Worm (Caenorhabditis elegans) whole organism, L4 larva: ENCODE measurements around the gene pals-18.
A peak's percentile ranks its signal among the peaks of the same experiment; 100 is the strongest.

Experiments
- F26F4.8 ChIP-seq: fragments of 200-800 bp; sonication (Bioruptor generic); conservative IDR thresholded peaks from 2 replicates; pipeline ENCODE4 v1.3.6; 2022; ENCODE audit warnings: missing genetic modification characterization, missing compliant biosample characterization
- F37D6.2 ChIP-seq: sonication (generic microtip); optimal IDR thresholded peaks from 2 replicates; lab custom pipeline; 2016; ENCODE audit warnings: mild to moderate bottlenecking, missing genetic modification characterization, missing compliant biosample characterization
- F44E2.7 ChIP-seq: fragments of 200-800 bp; sonication (Bioruptor generic); IDR thresholded peaks from 2 replicates; pipeline ENCODE4 v2.1.2; 2022; ENCODE audit warnings: missing genetic modification characterization, missing compliant biosample characterization
- Y5F2A.4 ChIP-seq: fragments of 200-800 bp; sonication (Bioruptor generic); optimal IDR thresholded peaks from 2 replicates; lab custom pipeline; 2018; ENCODE audit warnings: mild to moderate bottlenecking, missing genetic modification characterization, missing compliant biosample characterization
- aha-1 ChIP-seq: fragments of 150-350 bp; peaks from one replicate; lab custom pipeline; 2014; ENCODE audit warnings: missing biosample characterization, missing genetic modification characterization
- ama-1 ChIP-seq: fragments of 150-350 bp; optimal IDR thresholded peaks from 2 replicates; lab custom pipeline; 2014; ENCODE audit warnings: inconsistent platforms, mixed read lengths
- arid-1 ChIP-seq: fragments of 200-800 bp; sonication (Bioruptor generic); conservative IDR thresholded peaks from 2 replicates; pipeline ENCODE4 v1.3.6; 2022; ENCODE audit warnings: missing genetic modification reagents, missing genetic modification characterization, missing compliant biosample characterization
- ces-1 ChIP-seq: fragments of 150-350 bp; sonication (generic microtip); optimal IDR thresholded peaks from 4 replicates; lab custom pipeline; 2014; ENCODE audit warnings: missing biosample characterization, missing genetic modification reagents, missing genetic modification characterization
- ctbp-1 ChIP-seq: fragments of 200-800 bp; sonication (Bioruptor generic); IDR thresholded peaks from 2 replicates; pipeline ENCODE4 v1.3.6; 2022; ENCODE audit warnings: missing genetic modification reagents, missing genetic modification characterization, missing compliant biosample characterization
- daf-16 ChIP-seq, 3 experiments: sonication (generic microtip); optimal IDR thresholded peaks; 2 replicates each; lab custom pipeline; 2016 to 2017; ENCODE audit warnings: missing genetic modification characterization in 3 of 3, missing genetic modification reagents in 3 of 3, mild to moderate bottlenecking in 2 of 3, missing compliant biosample characterization in 2 of 3, missing biosample characterization in 1 of 3, moderate library complexity in 1 of 3
- dmd-6 ChIP-seq: fragments of 200-800 bp; sonication (Bioruptor generic); IDR thresholded peaks from 2 replicates; pipeline ENCODE4 v1.3.6; 2022; ENCODE audit warnings: missing genetic modification reagents, missing genetic modification characterization, missing compliant biosample characterization
- duxl-1 ChIP-seq: sonication (generic microtip); optimal IDR thresholded peaks from 2 replicates; lab custom pipeline; 2016; ENCODE audit warnings: mild to moderate bottlenecking, missing genetic modification characterization, moderate library complexity, missing compliant biosample characterization; ENCODE audit not compliant: poor library complexity
- dve-1 ChIP-seq: sonication (generic microtip); optimal IDR thresholded peaks from 2 replicates; lab custom pipeline; 2017; ENCODE audit warnings: antibody characterized with exemption, mild to moderate bottlenecking, missing genetic modification characterization, missing compliant biosample characterization; ENCODE audit not compliant: insufficient read depth
- egl-27 ChIP-seq: sonication (generic microtip); optimal IDR thresholded peaks from 3 replicates; lab custom pipeline; 2017; ENCODE audit warnings: missing biosample characterization, missing genetic modification reagents, missing genetic modification characterization
- fkh-10 ChIP-seq: fragments of 150-350 bp; optimal IDR thresholded peaks from 2 replicates; lab custom pipeline; 2014; ENCODE audit warnings: missing biosample characterization, missing genetic modification reagents, missing genetic modification characterization
- hlh-30 ChIP-seq: sonication (generic microtip); optimal IDR thresholded peaks from 2 replicates; lab custom pipeline; 2017; ENCODE audit warnings: antibody characterized with exemption, mild to moderate bottlenecking, missing genetic modification characterization, missing compliant biosample characterization; ENCODE audit not compliant: insufficient read depth
- lim-7 ChIP-seq: fragments of 200-800 bp; sonication (Bioruptor generic); IDR thresholded peaks from 2 replicates; pipeline ENCODE4 v1.3.6; 2022; ENCODE audit warnings: missing genetic modification characterization, missing compliant biosample characterization
- lin-1 ChIP-seq: fragments of 200-800 bp; sonication (Bioruptor generic); IDR thresholded peaks from 2 replicates; pipeline ENCODE4 v1.3.6; 2022; ENCODE audit warnings: missing genetic modification reagents, missing genetic modification characterization, missing compliant biosample characterization
- lin-13 ChIP-seq: fragments of 150-350 bp; optimal IDR thresholded peaks from 2 replicates; lab custom pipeline; 2014; ENCODE audit warnings: missing biosample characterization, missing genetic modification reagents, missing genetic modification characterization
- lin-29 ChIP-seq: fragments of 200-800 bp; sonication (Bioruptor generic); IDR thresholded peaks from 2 replicates; pipeline ENCODE4 v1.3.6; 2022; ENCODE audit warnings: missing genetic modification reagents, missing genetic modification characterization, missing compliant biosample characterization
- lir-3 ChIP-seq: sonication (generic microtip); optimal IDR thresholded peaks from 2 replicates; lab custom pipeline; 2016; ENCODE audit warnings: mild to moderate bottlenecking, missing genetic modification characterization, missing compliant biosample characterization
- lsy-2 ChIP-seq, 2 experiments: fragments of 150-350 bp in 1 of 2; sonication (generic microtip) in 1 of 2; optimal IDR thresholded peaks; 2 replicates each; lab custom pipeline; 2014 to 2017; ENCODE audit warnings: missing biosample characterization in 2 of 2, missing genetic modification characterization in 2 of 2
- madf-5 ChIP-seq, 2 experiments: fragments of 200-800 bp; sonication (Bioruptor generic); IDR thresholded peaks; 2 replicates each; pipeline ENCODE4 v1.3.6; 2022; ENCODE audit warnings: missing compliant biosample characterization in 2 of 2, missing genetic modification characterization in 2 of 2
- madf-9 ChIP-seq: fragments of 200-800 bp; sonication (Bioruptor generic); conservative IDR thresholded peaks from 2 replicates; pipeline ENCODE4 v1.3.6; 2022; ENCODE audit warnings: missing genetic modification reagents, missing genetic modification characterization, missing compliant biosample characterization
- mdl-1 ChIP-seq, 2 experiments: fragments of 150-350 bp in 1 of 2; sonication (generic microtip) in 1 of 2; optimal IDR thresholded peaks; 2 replicates each; lab custom pipeline; 2014 to 2017; ENCODE audit warnings: missing biosample characterization in 2 of 2, missing genetic modification characterization in 2 of 2
- mdt-29 ChIP-seq: fragments of 200-800 bp; sonication (Bioruptor generic); IDR thresholded peaks from 2 replicates; pipeline ENCODE4 v1.3.6; 2022; ENCODE audit warnings: missing genetic modification reagents, missing genetic modification characterization, missing compliant biosample characterization
- mxl-2 ChIP-seq: fragments of 200-800 bp; sonication (Bioruptor generic); conservative IDR thresholded peaks from 2 replicates; pipeline ENCODE4 v1.3.6; 2022; ENCODE audit warnings: missing genetic modification reagents, missing genetic modification characterization, missing compliant biosample characterization
- nhr-102 ChIP-seq: sonication (generic microtip); optimal IDR thresholded peaks from 2 replicates; lab custom pipeline; 2016; ENCODE audit warnings: mild to moderate bottlenecking, missing genetic modification characterization, moderate library complexity, missing compliant biosample characterization
- nhr-111 ChIP-seq: fragments of 200-800 bp; sonication (Bioruptor generic); optimal IDR thresholded peaks from 2 replicates; lab custom pipeline; 2018; ENCODE audit warnings: mild to moderate bottlenecking, missing genetic modification characterization, missing compliant biosample characterization
- nhr-42 ChIP-seq: fragments of 200-800 bp; sonication (Bioruptor generic); IDR thresholded peaks from 2 replicates; pipeline ENCODE4 v1.3.6; 2022; ENCODE audit warnings: missing genetic modification characterization, missing compliant biosample characterization
- nhr-48 ChIP-seq: sonication (generic microtip); optimal IDR thresholded peaks from 2 replicates; lab custom pipeline; 2016; ENCODE audit warnings: mild to moderate bottlenecking, missing genetic modification characterization, missing compliant biosample characterization
- nhr-6 ChIP-seq: fragments of 150-350 bp; optimal IDR thresholded peaks from 2 replicates; lab custom pipeline; 2014; ENCODE audit warnings: missing biosample characterization, missing genetic modification characterization
- pha-4 ChIP-seq, 2 experiments: fragments of 150-350 bp in 1 of 2; fragments of 200-800 bp in 1 of 2; sonication (Bioruptor generic) in 1 of 2; IDR thresholded peaks in 1 of 2; optimal IDR thresholded peaks in 1 of 2; 2 replicates each; pipeline versions ENCODE4 v1.3.6 to Lab custom; 2014 to 2022; ENCODE audit warnings: missing genetic modification characterization in 2 of 2, missing genetic modification reagents in 2 of 2, missing biosample characterization in 1 of 2, missing compliant biosample characterization in 1 of 2
- rbr-2 ChIP-seq: sonication (generic microtip); optimal IDR thresholded peaks from 2 replicates; lab custom pipeline; 2016; ENCODE audit warnings: missing genotype, missing genetic modification characterization, missing compliant biosample characterization
- saeg-2 ChIP-seq: fragments of 200-800 bp; sonication (Bioruptor generic); IDR thresholded peaks from 2 replicates; pipeline ENCODE4 v1.3.6; 2022; ENCODE audit warnings: missing genetic modification reagents, missing genetic modification characterization, missing compliant biosample characterization
- sdz-12 ChIP-seq: fragments of 200-800 bp; sonication (Bioruptor generic); optimal IDR thresholded peaks from 2 replicates; lab custom pipeline; 2018; ENCODE audit warnings: mild to moderate bottlenecking, missing genetic modification characterization, missing compliant biosample characterization
- spr-1 ChIP-seq: sonication (generic microtip); optimal IDR thresholded peaks from 2 replicates; lab custom pipeline; 2016; ENCODE audit warnings: mild to moderate bottlenecking, missing genetic modification characterization, missing compliant biosample characterization
- spr-3 ChIP-seq: fragments of 200-800 bp; sonication (Bioruptor generic); optimal IDR thresholded peaks from 2 replicates; lab custom pipeline; 2018; ENCODE audit warnings: mild to moderate bottlenecking, missing genetic modification characterization, missing compliant biosample characterization
- tag-97 ChIP-seq: fragments of 200-800 bp; sonication (Bioruptor generic); IDR thresholded peaks from 2 replicates; pipeline ENCODE4 v1.3.6; 2022; ENCODE audit warnings: missing genetic modification characterization, missing compliant biosample characterization
- unc-39 ChIP-seq: sonication (generic microtip); optimal IDR thresholded peaks from 2 replicates; lab custom pipeline; 2017; ENCODE audit warnings: missing biosample characterization, missing genetic modification characterization
- unc-62 ChIP-seq, 3 experiments: fragments of 150-350 bp in 1 of 3; sonication (generic microtip); optimal IDR thresholded peaks in 2 of 3; peaks in 1 of 3; 1 replicate in 1 of 3; 2 replicates in 2 of 3; lab custom pipeline; 2014 to 2017; ENCODE audit warnings: missing biosample characterization in 3 of 3, missing genetic modification characterization in 3 of 3, missing genetic modification reagents in 3 of 3, missing genotype in 1 of 3
- vab-7 ChIP-seq: fragments of 200-800 bp; sonication (Bioruptor generic); IDR thresholded peaks from 2 replicates; pipeline ENCODE4 v1.3.6; 2022; ENCODE audit warnings: missing genetic modification reagents, missing genetic modification characterization, missing compliant biosample characterization
- zfp-2 ChIP-seq: sonication (generic microtip); optimal IDR thresholded peaks from 2 replicates; lab custom pipeline; 2016; ENCODE audit warnings: mild to moderate bottlenecking, missing genetic modification characterization, missing compliant biosample characterization
- zip-11 ChIP-seq: fragments of 200-800 bp; sonication (Bioruptor generic); IDR thresholded peaks from 2 replicates; pipeline ENCODE4 v1.3.6; 2022; ENCODE audit warnings: missing genetic modification characterization, missing compliant biosample characterization
- zip-2 ChIP-seq: fragments of 150-350 bp; optimal IDR thresholded peaks from 2 replicates; lab custom pipeline; 2014; ENCODE audit warnings: missing biosample characterization, missing genetic modification characterization
- ztf-11 ChIP-seq: fragments of 150-350 bp; optimal IDR thresholded peaks from 2 replicates; lab custom pipeline; 2014; ENCODE audit warnings: missing biosample characterization, missing genetic modification characterization
- ztf-7 ChIP-seq: fragments of 150-350 bp; optimal IDR thresholded peaks from 2 replicates; lab custom pipeline; 2014; ENCODE audit warnings: missing biosample characterization, missing genetic modification characterization

The pals-18 gene

DNA sequence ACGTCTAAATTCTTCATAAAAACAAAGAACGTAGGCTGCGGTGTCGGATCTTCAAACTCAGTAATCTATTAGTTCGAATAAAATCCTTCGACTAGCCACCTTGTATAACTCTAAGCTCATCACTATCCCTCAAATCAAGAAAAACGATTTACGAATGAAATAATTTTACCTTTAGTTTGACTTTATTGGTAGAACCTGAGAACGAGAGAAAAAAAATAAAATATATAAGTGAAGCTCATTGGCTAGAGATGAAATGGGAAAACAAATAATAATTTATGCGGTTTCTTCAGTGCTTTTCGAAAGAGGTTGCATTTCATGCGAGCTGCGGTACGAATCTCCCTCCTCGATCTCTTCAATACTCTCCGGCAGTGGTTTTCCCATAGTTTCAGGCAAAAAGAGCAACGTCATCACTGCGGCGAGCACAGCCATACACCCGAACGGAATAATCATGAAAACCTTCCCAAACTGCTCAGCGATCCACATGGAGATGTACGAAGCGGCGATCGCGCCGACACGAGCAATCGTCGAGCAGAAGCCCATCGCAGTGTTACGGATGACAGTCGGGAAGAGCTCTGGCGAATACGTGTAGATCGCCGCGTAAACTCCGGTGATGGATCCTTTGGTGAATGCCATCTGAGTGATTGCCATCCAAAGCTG, 16.6 kb downstream of the pals-18 start (continued):
- no peak for TF ChIP-seq unc-39 (tag; lab: Kevin White, UChicago)
- TF ChIP-seq nhr-102, result peak; percentile 86
- peak in 1 of 2 experiments; percentile 24 for TF ChIP-seq unc-62 (GFP tag; optimal IDR thresholded peaks at IDR 0.05 in 1 of 2; lab: Kevin White, UChicago)
- TF ChIP-seq unc-62 (tag; optimal IDR thresholded peaks at IDR 0.05; lab: Kevin White, UChicago), result no peak
- peak; percentile 24 to 37 for TF ChIP-seq daf-16 (GFP tag; optimal IDR thresholded peaks at IDR 0.05; lab: Kevin White, UChicago)
- peak; percentile 57 for TF ChIP-seq daf-16 (tag; optimal IDR thresholded peaks at IDR 0.05; lab: Kevin White, UChicago)
- peak; percentile 97 for TF ChIP-seq aha-1 (tag; lab: Kevin White, UChicago)
- peak; percentile 74 for TF ChIP-seq Y5F2A.4 (GFP tag; lab: Kevin White, UChicago)
- TF ChIP-seq lin-29 (GFP tag; lab: Robert Waterston, UW), result 0 out of 2 replicates have a peak, but pooled peaks have one; percentile 10
- no peak for TF ChIP-seq fkh-10 (GFP tag; lab: Kevin White, UChicago)
- TF ChIP-seq mxl-2 (GFP tag; lab: Robert Waterston, UW), result peak; percentile 58; the same call in 1 of the 2 replicates
- no peak for TF ChIP-seq egl-27 (tag; lab: Kevin White, UChicago)
- TF ChIP-seq ama-1 (lab: Kevin White, UChicago), result peak; percentile 92
- TF ChIP-seq dmd-6, result peak; percentile 54
- peak; percentile 95 for TF ChIP-seq nhr-111
- peak; percentile 40; the same call in 1 of the 2 replicates for TF ChIP-seq nhr-42
- peak; percentile 81 to 87 for TF ChIP-seq lsy-2 (tag; optimal IDR thresholded peaks at IDR 0.05; lab: Kevin White, UChicago)
- peak in 1 of 2 experiments; percentile 29 for TF ChIP-seq mdl-1 (tag; optimal IDR thresholded peaks at IDR 0.05; lab: Kevin White, UChicago)
- peak; percentile 77 for TF ChIP-seq nhr-6 (tag; lab: Kevin White, UChicago)
- peak; percentile 60 for TF ChIP-seq spr-1
- TF ChIP-seq ztf-11 (tag; lab: Kevin White, UChicago), result no peak
- peak; percentile 46 for TF ChIP-seq duxl-1 (tag; lab: Kevin White, UChicago)
- peak; percentile 83 for TF ChIP-seq ctbp-1
- peak; percentile 72 for TF ChIP-seq saeg-2 (GFP tag; lab: Robert Waterston, UW)
- TF ChIP-seq F37D6.2 (tag; lab: Kevin White, UChicago), result peak; percentile 17
- TF ChIP-seq sdz-12 (GFP tag; lab: Kevin White, UChicago), result peak; percentile 94
- peak; percentile 36; the same call in 1 of the 2 replicates for TF ChIP-seq vab-7
- no peak for TF ChIP-seq zip-2 (tag; lab: Kevin White, UChicago)
- TF ChIP-seq zfp-2 (tag; lab: Kevin White, UChicago), result peak; percentile 73
- peak; percentile 25 for TF ChIP-seq hlh-30 (tag; lab: Kevin White, UChicago)
- TF ChIP-seq lir-3 (tag; lab: Kevin White, UChicago), result peak; percentile 6
- peak; percentile 66; the same call in 1 of the 2 replicates for TF ChIP-seq arid-1 (GFP tag; lab: Robert Waterston, UW)
- peak; percentile 79; the same call in 1 of the 2 replicates for TF ChIP-seq mdt-29 (GFP tag; lab: Robert Waterston, UW)
- TF ChIP-seq F44E2.7 (GFP tag; lab: Robert Waterston, UW), result no peak
- peak; percentile 92 for TF ChIP-seq pha-4 (GFP tag; IDR thresholded peaks at IDR 0.05; lab: Robert Waterston, UW)
- no peak for TF ChIP-seq pha-4 (tag; optimal IDR thresholded peaks at IDR 0.05; lab: Kevin White, UChicago)
- TF ChIP-seq rbr-2, result peak; percentile 48
- peak; percentile 93 for TF ChIP-seq lin-1 (GFP tag; lab: Robert Waterston, UW)
- TF ChIP-seq tag-97, result no peak
- TF ChIP-seq lim-7 (GFP tag; lab: Robert Waterston, UW), result 0 out of 2 replicates have a peak, but pooled peaks have one; percentile 22
- TF ChIP-seq madf-5 (GFP tag; IDR thresholded peaks at IDR 0.05; lab: Robert Waterston, UW), result peak; percentile 42 to 50; a peak in 1 of 4 replicates
- TF ChIP-seq spr-3 (GFP tag; lab: Kevin White, UChicago), result peak; percentile 75
- TF ChIP-seq nhr-48 (tag; lab: Kevin White, UChicago), result peak; percentile 72
- peak; percentile 76 for TF ChIP-seq dve-1 (tag; lab: Kevin White, UChicago)
- TF ChIP-seq ces-1 (GFP tag; lab: Kevin White, UChicago), result no peak
- TF ChIP-seq zip-11 (GFP tag; lab: Robert Waterston, UW), result no peak
- TF ChIP-seq F26F4.8 (GFP tag; lab: Robert Waterston, UW), result no peak
- TF ChIP-seq lin-13 (GFP tag; lab: Kevin White, UChicago), result peak; percentile 93
- no peak for TF ChIP-seq ztf-7 (tag; lab: Kevin White, UChicago)
- TF ChIP-seq madf-9, result peak; percentile 16
